Fruit fly (Drosophila melanogaster): Measurements from ENCODE around the gene mRpL45.
A peak's percentile ranks its signal among the peaks of the same experiment; 100 is the strongest.

The mRpL45 gene

DNA sequence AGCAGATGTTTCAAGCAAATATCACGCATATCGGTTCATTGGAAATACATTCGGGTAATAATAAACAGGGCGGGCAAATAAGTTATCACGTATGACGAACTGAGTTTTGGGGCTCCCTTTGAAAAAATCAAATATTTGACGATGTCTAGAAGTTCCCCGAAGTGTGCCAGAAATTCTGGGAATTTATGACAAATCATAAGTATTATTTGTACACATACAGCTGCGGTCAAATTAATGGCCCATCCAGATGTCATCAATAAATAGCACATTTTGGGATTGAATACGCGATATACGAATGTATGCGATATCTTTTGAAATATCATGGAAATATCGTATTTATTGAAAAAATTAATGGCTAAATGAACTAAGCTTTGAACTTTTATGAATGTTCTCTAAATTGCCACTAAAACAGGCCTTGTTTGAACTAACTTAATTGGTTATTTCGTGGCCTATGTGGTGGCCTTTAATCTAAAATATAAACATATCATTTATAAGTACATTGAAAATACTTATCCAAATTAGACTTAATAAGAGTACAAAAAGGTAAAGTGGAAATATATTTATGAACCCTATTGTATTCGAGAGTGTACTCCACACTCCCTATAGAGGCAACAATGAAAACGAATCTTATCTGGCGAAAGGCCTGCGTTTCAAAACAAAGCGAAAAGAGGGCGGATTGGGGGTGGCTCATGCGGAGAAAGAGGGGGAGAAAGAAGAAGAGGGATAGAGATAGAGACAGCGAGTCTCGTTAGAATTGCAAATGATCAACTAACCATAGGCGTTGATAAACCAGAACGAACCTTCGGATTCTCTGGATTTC lies 7.4 kb downstream of the mRpL45 start (continued):
- TF ChIP-seq dm (GFP tag; optimal IDR thresholded peaks at IDR 0.05) (no peak), sqz (GFP tag; optimal IDR thresholded peaks at IDR 0.05) (no peak), org-1 (GFP tag; optimal IDR thresholded peaks at IDR 0.05) (peak; percentile 2), crp (GFP tag; optimal IDR thresholded peaks at IDR 0.05) (no peak), CG8388 (GFP tag; optimal IDR thresholded peaks at IDR 0.05) (peak; percentile 71), maf-S (GFP tag; optimal IDR thresholded peaks at IDR 0.05) (no peak), HLH3B (GFP tag; IDR thresholded peaks at IDR 0.05) (no peak), Ravus (GFP tag; IDR thresholded peaks at IDR 0.05) (no peak), klu (GFP tag; IDR thresholded peaks at IDR 0.05) (no peak), lola (GFP tag; optimal IDR thresholded peaks at IDR 0.05) (peak in 1 of 3 experiments; percentile 72), Spps (tag; optimal IDR thresholded peaks at IDR 0.05) (peak; percentile 12), exex (tag; optimal IDR thresholded peaks at IDR 0.05) (no peak), Bdp1 (GFP tag; optimal IDR thresholded peaks at IDR 0.05) (no peak), slou (GFP tag; optimal IDR thresholded peaks at IDR 0.05) (no peak), CG17829 (tag; optimal IDR thresholded peaks at IDR 0.05) (peak; percentile 25), Optix (GFP tag; IDR thresholded peaks at IDR 0.05) (no peak), sug (tag; optimal IDR thresholded peaks at IDR 0.05) (no peak), bab2 (GFP tag; optimal IDR thresholded peaks at IDR 0.05) (no peak), CG6854 (GFP tag; optimal IDR thresholded peaks at IDR 0.05) (no peak), aop (GFP tag; IDR thresholded peaks at IDR 0.05) (no peak), bcd (GFP tag; optimal IDR thresholded peaks at IDR 0.05) (peak; percentile 54), Hmr (GFP tag; optimal IDR thresholded peaks at IDR 0.05) (peak; percentile 58), CG30403 (GFP tag; optimal IDR thresholded peaks at IDR 0.05) (peak; percentile 63), Ssrp (tag; optimal IDR thresholded peaks at IDR 0.05) (peak; percentile 47), stwl (tag; optimal IDR thresholded peaks at IDR 0.05) (no peak), lilli (GFP tag; optimal IDR thresholded peaks at IDR 0.05) (peak; percentile 24), pros (GFP tag; optimal IDR thresholded peaks at IDR 0.05) (no peak), CoRest (tag; optimal IDR thresholded peaks at IDR 0.05) (peak; percentile 32), Dp (GFP tag; optimal IDR thresholded peaks at IDR 0.05) (no peak), CG33213 (GFP tag; optimal IDR thresholded peaks at IDR 0.05) (no peak), MBD-R2 (GFP tag; IDR thresholded peaks at IDR 0.05) (no peak), Nf-YA (GFP tag; IDR thresholded peaks at IDR 0.05) (no peak), CG6175 (GFP tag; IDR thresholded peaks at IDR 0.05) (no peak), ac (GFP tag; optimal IDR thresholded peaks at IDR 0.05) (no peak), emc (GFP tag; optimal IDR thresholded peaks at IDR 0.05) (no peak), CG16863 (GFP tag; optimal IDR thresholded peaks at IDR 0.05) (peak; percentile 24), gsb-n (tag; optimal IDR thresholded peaks at IDR 0.05) (peak; percentile 5), bigmax (GFP tag; optimal IDR thresholded peaks at IDR 0.05) (no peak), CG4404 (GFP tag; IDR thresholded peaks at IDR 0.05) (no peak), Chrac-16 (GFP tag; optimal IDR thresholded peaks at IDR 0.05) (no peak), Neu2 (GFP tag; optimal IDR thresholded peaks at IDR 0.05; ENCODE audit: borderline replicate concordance) (no peak), CG9727 (GFP tag; optimal IDR thresholded peaks at IDR 0.05) (peak; percentile 66), CG30020 (tag; optimal IDR thresholded peaks at IDR 0.05) (no peak), gt (GFP tag; IDR thresholded peaks at IDR 0.05) (no peak), ap (GFP tag; IDR thresholded peaks at IDR 0.05) (no peak), zfh2 (GFP tag; optimal IDR thresholded peaks at IDR 0.05) (no peak), HHEX (GFP tag; optimal IDR thresholded peaks at IDR 0.05) (peak; percentile 41), CG33557 (GFP tag; optimal IDR thresholded peaks at IDR 0.05) (peak; percentile 8), CG9876 (GFP tag; optimal IDR thresholded peaks at IDR 0.05) (no peak), ranshi (GFP tag; IDR thresholded peaks at IDR 0.05) (no peak)
